Fruit fly (Drosophila melanogaster) whole organism, embryonic: Measurements from ENCODE around the gene CG2247.
A peak's percentile ranks its signal among the peaks of the same experiment; 100 is the strongest.

ENCODE experiments used
- Antp ChIP-seq: fragments of 200-800 bp; sonication (Bioruptor generic); optimal IDR thresholded peaks from 3 replicates; lab custom pipeline; 2016; ENCODE audit warnings: missing biosample characterization, missing genetic modification characterization
- BEAF-32 ChIP-seq: fragments of 200-800 bp; sonication (Bioruptor generic); optimal IDR thresholded peaks from 3 replicates; lab custom pipeline; 2017; ENCODE audit warnings: missing biosample characterization, missing genetic modification characterization, mild to moderate bottlenecking, moderate library complexity, missing genetic modification reagents
- Bteb2 ChIP-seq: fragments of 200-800 bp; sonication (Bioruptor generic); optimal IDR thresholded peaks from 2 replicates; lab custom pipeline; 2016; ENCODE audit warnings: missing biosample characterization, missing genetic modification characterization
- CG10431 ChIP-seq: fragments of 200-800 bp; sonication (Bioruptor generic); optimal IDR thresholded peaks from 3 replicates; lab custom pipeline; 2018; ENCODE audit warnings: missing biosample characterization, mild to moderate bottlenecking, missing genetic modification characterization
- CG15269 ChIP-seq: fragments of 200-800 bp; sonication (Bioruptor generic); optimal IDR thresholded peaks from 2 replicates; lab custom pipeline; 2018; ENCODE audit warnings: missing biosample characterization, mild to moderate bottlenecking, missing genetic modification characterization, moderate library complexity
- CG15601 ChIP-seq: fragments of 200-800 bp; sonication (Bioruptor generic); optimal IDR thresholded peaks from 3 replicates; lab custom pipeline; 2019; ENCODE audit warnings: missing biosample characterization, mild to moderate bottlenecking, missing genetic modification characterization, moderate library complexity
- CG1602 ChIP-seq: fragments of 200-800 bp; sonication (Bioruptor generic); optimal IDR thresholded peaks from 3 replicates; lab custom pipeline; 2016; ENCODE audit warnings: missing biosample characterization, missing genetic modification characterization
- CG1603 ChIP-seq: fragments of 200-800 bp; sonication (Bioruptor generic); optimal IDR thresholded peaks from 2 replicates; lab custom pipeline; 2019; ENCODE audit warnings: missing biosample characterization, mild to moderate bottlenecking, missing genetic modification characterization, moderate library complexity
- CG16779 ChIP-seq: fragments of 200-800 bp; sonication (Bioruptor generic); IDR thresholded peaks from 2 replicates; pipeline ENCODE4 v1.3.6; 2022; ENCODE audit warnings: missing biosample characterization, missing genetic modification characterization
- CG17186 ChIP-seq: fragments of 200-800 bp; sonication (Bioruptor generic); optimal IDR thresholded peaks from 3 replicates; lab custom pipeline; 2017; ENCODE audit warnings: missing biosample characterization, missing genetic modification reagents, missing genetic modification characterization
- CG17612 ChIP-seq: fragments of 200-800 bp; sonication (Bioruptor generic); IDR thresholded peaks from 2 replicates; pipeline ENCODE4 v1.3.6; 2022; ENCODE audit warnings: missing biosample characterization, missing genetic modification characterization
- CG2712 ChIP-seq: fragments of 200-800 bp; optimal IDR thresholded peaks from 3 replicates; lab custom pipeline; 2019; ENCODE audit warnings: missing biosample characterization, mild to moderate bottlenecking, missing genetic modification characterization, moderate library complexity
- CG30403 ChIP-seq: fragments of 200-800 bp; sonication (Bioruptor generic); optimal IDR thresholded peaks from 3 replicates; lab custom pipeline; 2016; ENCODE audit warnings: missing biosample characterization, missing genetic modification characterization
- CG32532 ChIP-seq: fragments of 200-800 bp; sonication (Bioruptor generic); IDR thresholded peaks from 2 replicates; pipeline ENCODE4 v1.3.6; 2022; ENCODE audit warnings: missing biosample characterization, missing genetic modification characterization
- CG32767 ChIP-seq: fragments of 200-800 bp; sonication (Bioruptor generic); IDR thresholded peaks from 2 replicates; pipeline ENCODE4 v1.3.6; 2022; ENCODE audit warnings: missing biosample characterization, missing genetic modification characterization
- CG33213 ChIP-seq: fragments of 200-800 bp; sonication (Bioruptor generic); optimal IDR thresholded peaks from 3 replicates; lab custom pipeline; 2016; ENCODE audit warnings: missing biosample characterization, missing genetic modification characterization
- CG34422 ChIP-seq: fragments of 200-800 bp; sonication (Bioruptor generic); IDR thresholded peaks from 3 replicates; pipeline ENCODE4 v1.3.6; 2022; ENCODE audit warnings: missing biosample characterization, missing genetic modification characterization
- CG4360 ChIP-seq: fragments of 200-800 bp; sonication (Bioruptor generic); IDR thresholded peaks from 2 replicates; pipeline ENCODE4 v1.3.6; 2022; ENCODE audit warnings: missing biosample characterization, missing genetic modification characterization
- CG4820 ChIP-seq: fragments of 200-800 bp; sonication (Bioruptor generic); optimal IDR thresholded peaks from 3 replicates; lab custom pipeline; 2016; ENCODE audit warnings: missing biosample characterization, missing genetic modification characterization
- CG4854 ChIP-seq: fragments of 200-800 bp; sonication (Bioruptor generic); optimal IDR thresholded peaks from 2 replicates; lab custom pipeline; 2016; ENCODE audit warnings: missing biosample characterization, missing genetic modification characterization, inconsistent platforms
- CG6689 ChIP-seq: fragments of 200-800 bp; sonication (Bioruptor generic); IDR thresholded peaks from 2 replicates; pipeline ENCODE4 v1.3.6; 2022; ENCODE audit warnings: missing biosample characterization, missing genetic modification characterization
- CG6813 ChIP-seq: fragments of 200-800 bp; sonication (Bioruptor generic); optimal IDR thresholded peaks from 2 replicates; lab custom pipeline; 2017; ENCODE audit warnings: missing biosample characterization, missing genetic modification characterization, mild to moderate bottlenecking, moderate library complexity, missing genetic modification reagents
- CG7556 ChIP-seq: fragments of 200-800 bp; sonication (Bioruptor generic); optimal IDR thresholded peaks from 2 replicates; lab custom pipeline; 2017; ENCODE audit warnings: missing biosample characterization, mild to moderate bottlenecking, missing genetic modification characterization
- CG7987 ChIP-seq: fragments of 200-800 bp; sonication (Bioruptor generic); optimal IDR thresholded peaks from 2 replicates; lab custom pipeline; 2018; ENCODE audit warnings: missing biosample characterization, mild to moderate bottlenecking, missing genetic modification characterization, moderate library complexity
- CG8089 ChIP-seq: fragments of 200-800 bp; sonication (Bioruptor generic); optimal IDR thresholded peaks from 3 replicates; lab custom pipeline; 2016; ENCODE audit warnings: missing biosample characterization, missing genetic modification characterization
- CG9609 ChIP-seq: fragments of 200-800 bp; sonication (Bioruptor generic); optimal IDR thresholded peaks from 3 replicates; lab custom pipeline; 2016; ENCODE audit warnings: missing biosample characterization, missing genetic modification characterization
- CG9727 ChIP-seq: fragments of 200-800 bp; sonication (Bioruptor generic); optimal IDR thresholded peaks from 3 replicates; lab custom pipeline; 2017; ENCODE audit warnings: missing biosample characterization, mild to moderate bottlenecking, missing genetic modification characterization
- CoRest ChIP-seq: fragments of 200-800 bp; sonication (Bioruptor generic); optimal IDR thresholded peaks from 3 replicates; lab custom pipeline; 2018; ENCODE audit warnings: missing biosample characterization, mild to moderate bottlenecking, missing genetic modification characterization, moderate library complexity
- E2f2 ChIP-seq: fragments of 200-800 bp; sonication (Bioruptor generic); IDR thresholded peaks from 2 replicates; pipeline ENCODE4 v1.3.6; 2022; ENCODE audit warnings: missing biosample characterization, missing genetic modification characterization
- Jarid2 ChIP-seq: fragments of 200-800 bp; sonication (Bioruptor generic); optimal IDR thresholded peaks from 3 replicates; lab custom pipeline; 2017; ENCODE audit warnings: mild to moderate bottlenecking, missing biosample characterization, missing genetic modification reagents, missing genetic modification characterization
- Mes4 ChIP-seq: fragments of 200-800 bp; sonication (Bioruptor generic); optimal IDR thresholded peaks from 2 replicates; lab custom pipeline; 2016; ENCODE audit warnings: missing biosample characterization, missing genetic modification characterization
- NfI ChIP-seq: fragments of 200-800 bp; sonication (Bioruptor generic); optimal IDR thresholded peaks from 3 replicates; lab custom pipeline; 2018; ENCODE audit warnings: missing biosample characterization, mild to moderate bottlenecking, missing genetic modification characterization, moderate library complexity
- Opbp ChIP-seq: fragments of 200-800 bp; sonication (Bioruptor generic); IDR thresholded peaks from 3 replicates; pipeline ENCODE4 v1.3.6; 2022; ENCODE audit warnings: missing biosample characterization, missing genetic modification characterization; ENCODE audit not compliant: partially characterized antibody
- Ptx1 ChIP-seq: fragments of 200-800 bp; sonication (Bioruptor generic); IDR thresholded peaks from 2 replicates; pipeline ENCODE4 v1.3.6; 2022; ENCODE audit warnings: missing biosample characterization, missing genetic modification characterization
- Ravus ChIP-seq: fragments of 200-800 bp; sonication (Bioruptor generic); IDR thresholded peaks from 2 replicates; pipeline ENCODE4 v1.3.6; 2022; ENCODE audit warnings: missing biosample characterization, missing genetic modification characterization
- Sry-β ChIP-seq: fragments of 200-800 bp; sonication (Bioruptor generic); optimal IDR thresholded peaks from 2 replicates; lab custom pipeline; 2018; ENCODE audit warnings: missing biosample characterization, mild to moderate bottlenecking, missing genetic modification characterization, moderate library complexity
- Xrp1 ChIP-seq: fragments of 200-800 bp; sonication (Bioruptor generic); IDR thresholded peaks from 2 replicates; pipeline ENCODE4 v1.3.6; 2022; ENCODE audit warnings: missing biosample characterization, missing genetic modification characterization
- aop ChIP-seq: fragments of 200-800 bp; sonication (Bioruptor generic); IDR thresholded peaks from 2 replicates; pipeline ENCODE4 v1.3.6; 2022; ENCODE audit warnings: missing biosample characterization, missing genetic modification characterization
- chif ChIP-seq, 2 experiments: fragments of 200-800 bp; sonication (Bioruptor generic); optimal IDR thresholded peaks; 3 replicates each; lab custom pipeline; 2016; ENCODE audit warnings: missing biosample characterization in 2 of 2, missing genetic modification characterization in 2 of 2
- gsb ChIP-seq: fragments of 200-800 bp; sonication (Bioruptor generic); IDR thresholded peaks from 2 replicates; pipeline ENCODE4 v1.3.6; 2022; ENCODE audit warnings: missing biosample characterization, missing genetic modification characterization
- her ChIP-seq: fragments of 200-800 bp; sonication (Bioruptor generic); optimal IDR thresholded peaks from 2 replicates; lab custom pipeline; 2016; ENCODE audit warnings: missing biosample characterization, missing genetic modification characterization
- hth ChIP-seq: fragments of >200 bp; optimal IDR thresholded peaks from 2 replicates; lab custom pipeline; 2017; ENCODE audit warnings: inconsistent platforms
- jing ChIP-seq: fragments of 200-800 bp; sonication (Bioruptor generic); optimal IDR thresholded peaks from 2 replicates; lab custom pipeline; 2018; ENCODE audit warnings: missing biosample characterization, mild to moderate bottlenecking, missing genetic modification characterization
- lilli ChIP-seq: fragments of 200-800 bp; sonication (Bioruptor generic); optimal IDR thresholded peaks from 3 replicates; lab custom pipeline; 2016; ENCODE audit warnings: missing biosample characterization, missing genetic modification characterization
- mld ChIP-seq: fragments of 200-800 bp; sonication (Bioruptor generic); IDR thresholded peaks from 3 replicates; pipeline ENCODE4 v1.3.6; 2022; ENCODE audit warnings: missing biosample characterization, missing genetic modification characterization; ENCODE audit not compliant: partially characterized antibody
- odd ChIP-seq: fragments of 200-800 bp; sonication (Bioruptor generic); optimal IDR thresholded peaks from 2 replicates; lab custom pipeline; 2017; ENCODE audit warnings: missing biosample characterization, mild to moderate bottlenecking, missing genetic modification characterization
- pita ChIP-seq: fragments of 200-800 bp; sonication (Bioruptor generic); optimal IDR thresholded peaks from 2 replicates; lab custom pipeline; 2017; ENCODE audit warnings: missing biosample characterization, mild to moderate bottlenecking, missing genetic modification characterization
- sob ChIP-seq: fragments of 200-800 bp; sonication (Bioruptor generic); IDR thresholded peaks from 2 replicates; pipeline ENCODE4 v1.3.6; 2022; ENCODE audit warnings: missing biosample characterization, missing genetic modification characterization
- stc ChIP-seq: fragments of 200-800 bp; sonication (Bioruptor generic); IDR thresholded peaks from 2 replicates; pipeline ENCODE4 v1.3.6; 2022; ENCODE audit warnings: missing biosample characterization, missing genetic modification characterization
- vnd ChIP-seq: fragments of 200-800 bp; sonication (Bioruptor generic); IDR thresholded peaks from 3 replicates; pipeline ENCODE4 v1.3.6; 2022; ENCODE audit warnings: missing biosample characterization, missing genetic modification characterization; ENCODE audit not compliant: partially characterized antibody
- zfh1 ChIP-seq: fragments of 200-800 bp; sonication (Bioruptor generic); IDR thresholded peaks from 3 replicates; pipeline ENCODE4 v1.3.6; 2022; ENCODE audit warnings: missing biosample characterization, missing genetic modification characterization

The CG2247 gene

dm6 chrX:11628986-11629571 is 17.6 kb upstream of the CG2247 start (continued):
- peak; percentile 3 for TF ChIP-seq CG15269 (tag; lab: Kevin White, UChicago)
- TF ChIP-seq gsb (GFP tag; lab: Robert Waterston, UW), result no peak
- peak; percentile 50 for TF ChIP-seq CG15601 (tag; lab: Kevin White, UChicago)
- peak; percentile 34; the same call in 1 of the 2 replicates for TF ChIP-seq CG32532 (GFP tag; lab: Robert Waterston, UW)
- TF ChIP-seq CG8089 (GFP tag; lab: Kevin White, UChicago), result peak; percentile 23
- peak; percentile 51; the same call in 1 of the 2 replicates for TF ChIP-seq CG4360 (GFP tag; lab: Robert Waterston, UW)
- no peak for TF ChIP-seq her (GFP tag; lab: Kevin White, UChicago)
- peak; percentile 52 for TF ChIP-seq CG7556
- TF ChIP-seq mld (GFP tag; lab: Robert Waterston, UW), result no peak
- peak; percentile 44 for TF ChIP-seq lilli (GFP tag; lab: Kevin White, UChicago)
- TF ChIP-seq stc (GFP tag; lab: Robert Waterston, UW), result no peak
- no peak for TF ChIP-seq CG17186 (GFP tag; lab: Kevin White, UChicago)
- TF ChIP-seq sob (GFP tag; lab: Robert Waterston, UW), result peak; percentile 57; the same call in 1 of the 2 replicates
- peak; percentile 75 for TF ChIP-seq CG1603 (tag; lab: Kevin White, UChicago)
- no peak for TF ChIP-seq CG4854 (GFP tag; lab: Kevin White, UChicago)
- TF ChIP-seq CG10431 (GFP tag; lab: Kevin White, UChicago), result peak; percentile 1
- TF ChIP-seq BEAF-32 (GFP tag; lab: Kevin White, UChicago), result no peak
- TF ChIP-seq Mes4, result peak; percentile 33
- peak; percentile 52 for TF ChIP-seq CG30403 (GFP tag; lab: Kevin White, UChicago)
- TF ChIP-seq chif (GFP tag; optimal IDR thresholded peaks at IDR 0.05; lab: Kevin White, UChicago), result peak in 1 of 2 experiments; percentile 62
- TF ChIP-seq Opbp (GFP tag; lab: Robert Waterston, UW), result no peak
- TF ChIP-seq Bteb2 (GFP tag; lab: Kevin White, UChicago), result no peak
- peak; percentile 81 for TF ChIP-seq zfh1 (GFP tag; lab: Robert Waterston, UW)
- TF ChIP-seq Ravus (GFP tag; lab: Robert Waterston, UW), result no peak
- peak; percentile 67 for TF ChIP-seq CG6689 (GFP tag; lab: Robert Waterston, UW)
- TF ChIP-seq CG2712 (tag; lab: Kevin White, UChicago), result peak; percentile 65
- TF ChIP-seq Ptx1 (GFP tag; lab: Robert Waterston, UW), result peak; percentile 44; the same call in 1 of the 2 replicates
- TF ChIP-seq CG1602 (GFP tag; lab: Kevin White, UChicago), result peak; percentile 43
- TF ChIP-seq jing (GFP tag; lab: Kevin White, UChicago), result no peak
- no peak for TF ChIP-seq hth (lab: Kevin White, UChicago)
- no peak for TF ChIP-seq pita
- no peak for TF ChIP-seq aop (GFP tag; lab: Robert Waterston, UW)
- peak; percentile 57 for TF ChIP-seq CG6813 (GFP tag; lab: Kevin White, UChicago)
- peak; percentile 51 for TF ChIP-seq CoRest
- peak; percentile 52 for TF ChIP-seq CG4820
- TF ChIP-seq CG16779, result no peak
- TF ChIP-seq CG9727 (GFP tag; lab: Kevin White, UChicago), result peak; percentile 66
- no peak for TF ChIP-seq vnd
- peak; percentile 31 for TF ChIP-seq CG33213 (GFP tag; lab: Kevin White, UChicago)
- no peak for TF ChIP-seq CG32767 (GFP tag; lab: Robert Waterston, UW)
- no peak for TF ChIP-seq CG9609 (GFP tag; lab: Kevin White, UChicago)
- peak; percentile 80 for TF ChIP-seq Xrp1 (GFP tag; lab: Robert Waterston, UW)
- TF ChIP-seq CG7987 (GFP tag; lab: Kevin White, UChicago), result no peak
- no peak for TF ChIP-seq CG17612
- peak; percentile 23 for TF ChIP-seq NfI
- no peak for TF ChIP-seq Jarid2 (GFP tag; lab: Kevin White, UChicago)
- no peak for TF ChIP-seq Antp (GFP tag; lab: Kevin White, UChicago)
- TF ChIP-seq odd (GFP tag; lab: Kevin White, UChicago), result peak; percentile 24
- peak; percentile 4 for TF ChIP-seq Sry-β (GFP tag; lab: Kevin White, UChicago)
- peak; percentile 37; the same call in 1 of the 3 replicates for TF ChIP-seq CG34422 (GFP tag; lab: Robert Waterston, UW)
- peak; percentile 23; the same call in 1 of the 2 replicates for TF ChIP-seq E2f2
